Comparison of ENCODE assay signal across 1 fruit fly cellular context in genomic region chr3R:17591831-17592230, dm6.
TF ChIP-seq lines count a peak whose summit lies in the region.

No protein-coding gene starts in this region.

TF ChIP-seq in whole organism, embryonic, 481 proteins besides CTCF, POLR2A, EP300 and RAD21 (continued from another document):
- TF ChIP-seq CG6654 (GFP tag; optimal IDR thresholded peaks at IDR 0.05; lab: Kevin White, UChicago), result no peak
- peak; percentile 31 for TF ChIP-seq nmo (GFP tag; optimal IDR thresholded peaks at IDR 0.05; lab: Kevin White, UChicago)
- peak; percentile 40 for TF ChIP-seq CG10979 (tag; optimal IDR thresholded peaks at IDR 0.05; lab: Kevin White, UChicago)
- TF ChIP-seq CG12391 (tag; optimal IDR thresholded peaks at IDR 0.05; lab: Kevin White, UChicago), result peak; percentile 22
- peak; percentile 77 for TF ChIP-seq sens (GFP tag; lab: Kevin White, UChicago)
- TF ChIP-seq Nf-YA (GFP tag; IDR thresholded peaks at IDR 0.05; lab: Robert Waterston, UW), result no peak
- no peak for TF ChIP-seq CG14667 (GFP tag; IDR thresholded peaks at IDR 0.05; lab: Robert Waterston, UW)
- TF ChIP-seq Awh (GFP tag; IDR thresholded peaks at IDR 0.05; lab: Robert Waterston, UW), result peak; percentile 58; the same call in 1 of the 2 replicates
- TF ChIP-seq CG13424 (tag; optimal IDR thresholded peaks at IDR 0.05; lab: Kevin White, UChicago), result peak; percentile 11
- no peak for TF ChIP-seq ham (GFP tag; IDR thresholded peaks at IDR 0.05; lab: Robert Waterston, UW)
- TF ChIP-seq vvl (GFP tag; IDR thresholded peaks at IDR 0.05; lab: Robert Waterston, UW), result no peak
- peak; percentile 7 for TF ChIP-seq CG8924 (tag; optimal IDR thresholded peaks at IDR 0.05; lab: Kevin White, UChicago)
- peak; percentile 10 for TF ChIP-seq CoRest (tag; optimal IDR thresholded peaks at IDR 0.05; lab: Kevin White, UChicago)
TF ChIP-seq in whole organism, embryonic: peak in this region for 25.
